Worm (Caenorhabditis elegans) whole organism, L3 larva: ENCODE data around the gene nhr-175.

Experiments
- R02D3.7 ChIP-seq: fragments of 150-350 bp; optimal IDR thresholded peaks from 2 replicates; lab custom pipeline; 2014; ENCODE audit warnings: missing biosample characterization, missing genetic modification characterization
- ZK546.5 ChIP-seq: sonication (generic microtip); optimal IDR thresholded peaks from 2 replicates; lab custom pipeline; 2017; ENCODE audit warnings: missing biosample characterization, missing genetic modification characterization
- aly-2 ChIP-seq: fragments of 150-350 bp; optimal IDR thresholded peaks from 2 replicates; lab custom pipeline; 2014; ENCODE audit warnings: missing biosample characterization, missing genetic modification characterization
- ama-1 ChIP-seq: fragments of 150-350 bp; optimal IDR thresholded peaks from 2 replicates; lab custom pipeline; 2018
- ceh-82 ChIP-seq: fragments of 150-350 bp; optimal IDR thresholded peaks from 2 replicates; lab custom pipeline; 2014; ENCODE audit warnings: missing biosample characterization, missing genetic modification characterization
- elt-2 ChIP-seq: sonication (generic microtip); optimal IDR thresholded peaks from 2 replicates; lab custom pipeline; 2016; ENCODE audit warnings: missing genetic modification reagents, mild to moderate bottlenecking, missing genetic modification characterization, missing compliant biosample characterization
- nhr-25 ChIP-seq: sonication (generic microtip); optimal IDR thresholded peaks from 2 replicates; lab custom pipeline; 2017; ENCODE audit warnings: missing biosample characterization, missing genetic modification characterization
- pqm-1 ChIP-seq: fragments of 150-350 bp; optimal IDR thresholded peaks from 2 replicates; lab custom pipeline; 2017; ENCODE audit warnings: missing biosample characterization, missing genetic modification characterization, inconsistent platforms
- skn-1 ChIP-seq: fragments of 150-350 bp; optimal IDR thresholded peaks from 2 replicates; lab custom pipeline; 2014; ENCODE audit warnings: missing biosample characterization, missing genetic modification characterization
- snpc-4 ChIP-seq: fragments of 150-350 bp; optimal IDR thresholded peaks from 2 replicates; lab custom pipeline; 2014; ENCODE audit warnings: missing biosample characterization, missing genetic modification characterization
- ztf-11 ChIP-seq: fragments of 150-350 bp; optimal IDR thresholded peaks from 2 replicates; lab custom pipeline; 2014; ENCODE audit warnings: missing biosample characterization, missing genetic modification characterization

DNA sequence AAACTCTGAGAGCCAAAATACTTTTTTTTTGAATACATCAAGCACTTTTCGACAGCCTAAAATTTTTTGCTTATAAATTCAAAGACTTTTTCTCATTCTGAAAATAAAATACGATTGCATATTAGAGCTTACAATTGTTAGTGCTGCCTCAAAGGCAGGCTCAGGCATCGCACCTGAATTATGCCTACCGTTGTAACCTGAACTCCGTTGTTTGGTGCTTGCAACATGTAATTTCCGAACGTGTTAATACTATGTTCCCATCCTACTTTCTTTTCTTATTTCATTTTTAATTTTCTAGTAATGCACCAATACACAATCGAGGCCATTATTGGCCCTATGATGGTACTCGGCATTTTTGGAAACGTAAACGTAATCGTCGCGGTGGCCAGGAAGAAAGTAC, 20.9 kb downstream of the nhr-175 start, which contains the start of gene srsx-19:
- TF ChIP-seq ceh-82 (tag; lab: Kevin White, UChicago) (no peak), ZK546.5 (tag; lab: Kevin White, UChicago) (no peak), ama-1 (lab: Kevin White, UChicago) (no peak), skn-1 (no peak), nhr-25 (no peak), elt-2 (tag; lab: Kevin White, UChicago) (no peak), aly-2 (tag; lab: Kevin White, UChicago) (no peak), ztf-11 (no peak), pqm-1 (no peak), snpc-4 (tag; lab: Kevin White, UChicago) (no peak), R02D3.7 (tag; lab: Kevin White, UChicago) (no peak)
